Worm (Caenorhabditis elegans) whole organism, early embryonic: ENCODE results near the gene C17E7.4.

ENCODE experiments used
- F13C5.2 ChIP-seq: sonication (generic microtip); optimal IDR thresholded peaks from 2 replicates; lab custom pipeline; 2017; ENCODE audit warnings: mild to moderate bottlenecking, missing genetic modification characterization, inconsistent platforms, missing compliant biosample characterization
- ama-1 ChIP-seq: fragments of 150-350 bp; optimal IDR thresholded peaks from 2 replicates; lab custom pipeline; 2014
- ceh-36 ChIP-seq: sonication (generic microtip); optimal IDR thresholded peaks from 2 replicates; lab custom pipeline; 2016; ENCODE audit warnings: missing genetic modification characterization, inconsistent platforms, missing compliant biosample characterization
- flt-1 ChIP-seq: fragments of 200-800 bp; sonication (Bioruptor generic); IDR thresholded peaks from 2 replicates; pipeline ENCODE4 v1.3.6; 2022; ENCODE audit warnings: missing genetic modification characterization, missing compliant biosample characterization
- hnd-1 ChIP-seq: sonication (generic microtip); optimal IDR thresholded peaks from 2 replicates; lab custom pipeline; 2016; ENCODE audit warnings: missing genetic modification characterization, missing compliant biosample characterization
- tbx-11 ChIP-seq: fragments of 200-800 bp; sonication (Bioruptor generic); IDR thresholded peaks from 2 replicates; pipeline ENCODE4 v1.3.6; 2022; ENCODE audit warnings: missing genetic modification characterization, missing compliant biosample characterization
- tra-4 ChIP-seq: sonication (generic microtip); optimal IDR thresholded peaks from 2 replicates; lab custom pipeline; 2017; ENCODE audit warnings: missing genetic modification characterization, missing compliant biosample characterization

DNA sequence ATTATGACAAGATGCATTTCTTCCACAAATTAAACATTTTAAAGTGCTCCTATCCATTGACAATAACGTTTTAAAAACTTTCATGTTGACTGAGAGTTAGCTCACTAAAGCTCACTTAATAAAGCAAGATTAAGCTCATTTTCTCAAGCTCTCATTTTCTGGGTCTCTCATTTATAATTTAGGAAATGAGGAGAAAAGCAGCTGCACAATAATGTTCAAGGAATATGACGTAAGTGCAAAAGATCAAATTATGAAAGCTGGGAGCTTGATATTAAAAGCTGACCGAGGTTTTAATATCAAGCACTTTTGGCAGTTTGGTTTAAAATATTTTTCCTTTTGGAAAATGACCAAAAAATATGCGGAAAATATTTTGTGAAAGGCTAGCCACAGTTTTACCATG lies 34.9 kb upstream of the C17E7.4 start, which contains the start of gene nhr-188:
- TF ChIP-seq tbx-11 (GFP tag; lab: Robert Waterston, UW), result no peak
- no peak for TF ChIP-seq tra-4
- no peak for TF ChIP-seq flt-1
- TF ChIP-seq ama-1 (lab: Kevin White, UChicago), result no peak
- TF ChIP-seq hnd-1 (tag; lab: Kevin White, UChicago), result no peak
- TF ChIP-seq ceh-36, result no peak
- TF ChIP-seq F13C5.2 (tag; lab: Kevin White, UChicago), result no peak
